Fruit fly (Drosophila melanogaster) whole organism, pupa: ENCODE data around the gene Cyp318a1.

Experiments used
- CG10348 ChIP-seq: fragments of 200-800 bp; sonication (Bioruptor generic); IDR thresholded peaks from 2 replicates; pipeline ENCODE4 v1.3.6; 2022; ENCODE audit warnings: missing biosample characterization, missing genetic modification characterization
- CG14655 ChIP-seq: fragments of 200-800 bp; sonication (Bioruptor generic); optimal IDR thresholded peaks from 3 replicates; lab custom pipeline; 2017; ENCODE audit warnings: mild to moderate bottlenecking, missing biosample characterization, missing genetic modification reagents, missing genetic modification characterization
- CG15710 ChIP-seq: fragments of 200-800 bp; sonication (Bioruptor generic); optimal IDR thresholded peaks from 2 replicates; lab custom pipeline; 2018; ENCODE audit warnings: missing biosample characterization, mild to moderate bottlenecking, missing genetic modification characterization, moderate library complexity
- Snoo ChIP-seq: fragments of 200-800 bp; sonication (Bioruptor generic); optimal IDR thresholded peaks from 3 replicates; lab custom pipeline; 2017; ENCODE audit warnings: missing biosample characterization, mild to moderate bottlenecking, missing genetic modification characterization, inconsistent platforms

DNA sequence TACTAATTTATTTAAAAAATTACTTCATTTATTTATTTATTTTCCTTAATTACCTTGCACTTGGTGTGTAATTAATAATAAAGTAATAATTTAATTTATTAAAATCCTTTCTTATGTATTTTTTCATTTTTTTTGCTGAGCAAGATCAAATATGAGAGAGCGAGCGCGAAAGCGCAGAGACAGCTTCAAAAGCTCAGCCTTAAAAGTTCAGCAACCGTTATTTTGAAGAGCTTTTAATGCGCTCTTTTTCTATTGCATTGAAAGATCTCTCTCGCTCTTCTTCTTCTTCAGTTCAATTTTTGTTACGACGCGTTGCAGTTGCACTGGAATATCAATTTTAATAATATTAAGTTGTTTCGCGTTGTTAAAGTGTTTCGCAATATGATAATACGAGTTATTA, 11.0 kb downstream of the Cyp318a1 start, which contains the start of gene Ten-a:
- no peak for TF ChIP-seq CG10348
- no peak for TF ChIP-seq Snoo (tag; lab: Kevin White, UChicago)
- no peak for TF ChIP-seq CG14655 (GFP tag; lab: Kevin White, UChicago)
- no peak for TF ChIP-seq CG15710
